Worm (Caenorhabditis elegans): ENCODE measurements around the gene dmsr-10.

dmsr-10 gene

ce11 chrV:6836036-6836435 is 34.3 kb upstream of the dmsr-10 start:
- TF ChIP-seq jun-1 (tag; optimal IDR thresholded peaks at IDR 0.05): no peak

ce11 chrV:6835242-6835641 is 33.5 kb upstream of the dmsr-10 start, which contains the start of the genes T15B7.14 and col-143:
TSS of gene T15B7.14 (minus strand) at chrV:6835342.
TSS of gene col-143 (plus strand) at chrV:6835635.
- no peak for TF ChIP-seq R02D3.7 (tag; optimal IDR thresholded peaks at IDR 0.05)
- no peak for TF ChIP-seq jun-1 (tag; optimal IDR thresholded peaks at IDR 0.05)
- no peak for TF ChIP-seq ztf-4 (tag; optimal IDR thresholded peaks at IDR 0.05)
- TF ChIP-seq fkh-2 (tag; optimal IDR thresholded peaks at IDR 0.05): no peak
- no peak for TF ChIP-seq eor-1 (tag; optimal IDR thresholded peaks at IDR 0.05)
- TF ChIP-seq nhr-237 (tag; optimal IDR thresholded peaks at IDR 0.05): no peak
- no peak for TF ChIP-seq aly-2 (tag; optimal IDR thresholded peaks at IDR 0.05)
- no peak for TF ChIP-seq nhr-25 (tag; optimal IDR thresholded peaks at IDR 0.05)
- TF ChIP-seq elt-2 (tag; optimal IDR thresholded peaks at IDR 0.05): no peak
- TF ChIP-seq nhr-28 (tag; optimal IDR thresholded peaks at IDR 0.05): no peak
- no peak for TF ChIP-seq egl-5 (tag; optimal IDR thresholded peaks at IDR 0.05)
- TF ChIP-seq unc-62 (GFP tag; optimal IDR thresholded peaks at IDR 0.05): no peak
- no peak for TF ChIP-seq snpc-4 (tag; optimal IDR thresholded peaks at IDR 0.05)
- no peak for TF ChIP-seq nhr-67 (tag; optimal IDR thresholded peaks at IDR 0.05)
- TF ChIP-seq nhr-12 (tag; optimal IDR thresholded peaks at IDR 0.05): no peak
- TF ChIP-seq nhr-11 (tag; optimal IDR thresholded peaks at IDR 0.05): no peak
- no peak for TF ChIP-seq egl-27 (tag; optimal IDR thresholded peaks at IDR 0.05)
- TF ChIP-seq mdl-1 (tag; optimal IDR thresholded peaks at IDR 0.05): no peak
- TF ChIP-seq ceh-16 (tag; optimal IDR thresholded peaks at IDR 0.05): no peak
- no peak for TF ChIP-seq nfya-1 (tag; optimal IDR thresholded peaks at IDR 0.05; ENCODE audit: insufficient read depth)

- TF ChIP-seq lsy-12 (tag; optimal IDR thresholded peaks at IDR 0.05): no peak
- TF ChIP-seq hmg-11 (tag; optimal IDR thresholded peaks at IDR 0.05): no peak
- TF ChIP-seq fkh-2 (tag; optimal IDR thresholded peaks at IDR 0.05): no peak
- no peak for TF ChIP-seq nhr-77 (tag; optimal IDR thresholded peaks at IDR 0.05)
- no peak for TF ChIP-seq nhr-11 (tag; optimal IDR thresholded peaks at IDR 0.05)
- TF ChIP-seq skn-1 (tag; optimal IDR thresholded peaks at IDR 0.05): no peak
- TF ChIP-seq fkh-10 (GFP tag; optimal IDR thresholded peaks at IDR 0.05): no peak
- no peak for TF ChIP-seq pqm-1 (tag; optimal IDR thresholded peaks at IDR 0.05)
- no peak for TF ChIP-seq ceh-82 (tag; optimal IDR thresholded peaks at IDR 0.05)
- TF ChIP-seq ZK546.5 (tag; optimal IDR thresholded peaks at IDR 0.05): no peak
- TF ChIP-seq unc-39 (tag; optimal IDR thresholded peaks at IDR 0.05): no peak
- TF ChIP-seq eor-1 (tag; optimal IDR thresholded peaks at IDR 0.05): no peak
- no peak for TF ChIP-seq mml-1 (tag; optimal IDR thresholded peaks at IDR 0.05)
Measured at ce11 chrV:6831539-6831938, 29.8 kb upstream of the dmsr-10 start.

ce11 chrV:6830755-6831227 is 29.0 kb upstream of the dmsr-10 start, which contains the start of gene col-142:
TSS of gene col-142 (plus strand) at chrV:6831177.
- TF ChIP-seq nhr-23 (tag; optimal IDR thresholded peaks at IDR 0.05) (peak; percentile 54), nhr-77 (tag; optimal IDR thresholded peaks at IDR 0.05) (no peak)

- TF ChIP-seq zag-1 (tag; optimal IDR thresholded peaks at IDR 0.05) (no peak), nhr-11 (tag; optimal IDR thresholded peaks at IDR 0.05) (no peak), ceh-82 (tag; optimal IDR thresholded peaks at IDR 0.05) (no peak), ceh-28 (tag; optimal IDR thresholded peaks at IDR 0.05) (no peak), elt-2 (tag; optimal IDR thresholded peaks at IDR 0.05) (no peak), skn-1 (tag; optimal IDR thresholded peaks at IDR 0.05) (no peak), ztf-11 (tag; optimal IDR thresholded peaks at IDR 0.05) (no peak), fkh-10 (GFP tag; optimal IDR thresholded peaks at IDR 0.05) (no peak), snpc-4 (tag; optimal IDR thresholded peaks at IDR 0.05) (no peak), nhr-67 (tag; optimal IDR thresholded peaks at IDR 0.05) (no peak), ceh-9 (tag; optimal IDR thresholded peaks at IDR 0.05) (no peak)
Measured at ce11 chrV:6830075-6830474, 28.3 kb upstream of the dmsr-10 start.

Measured in whole organism, L3 larva.